Worm (Caenorhabditis elegans) whole organism, L4/young adult: Measurements from ENCODE around the gene asp-2.

Source experiments
- W03F9.2 ChIP-seq: fragments of 150-350 bp; optimal IDR thresholded peaks from 2 replicates; lab custom pipeline; 2014; ENCODE audit warnings: missing biosample characterization, missing genetic modification characterization
- dao-5 ChIP-seq: sonication (generic microtip); optimal IDR thresholded peaks from 2 replicates; lab custom pipeline; 2016; ENCODE audit warnings: missing genotype, missing genetic modification characterization, moderate library complexity, missing compliant biosample characterization

ce11 chrV:9197121-9197520, 5.8 kb upstream of the asp-2 start, which contains the start of gene C24B5.4:
- TF ChIP-seq dao-5 (tag; lab: Kevin White, UChicago) (no peak), W03F9.2 (tag; lab: Kevin White, UChicago) (no peak)
